Comparison of ENCODE assay signal across 2 fruit fly cellular contexts in genomic region chr3L:6312029-6312623, dm6.
TF ChIP-seq lines count a peak whose summit lies in the region.

No protein-coding gene starts in this region.

TF ChIP-seq in whole organism, embryonic, 481 proteins besides CTCF, POLR2A, EP300 and RAD21 (continued from another document):
- TF ChIP-seq lola (GFP tag; optimal IDR thresholded peaks at IDR 0.05; lab: Kevin White, UChicago) (peak in 1 of 3 experiments; percentile 33), MESR4 (GFP tag; optimal IDR thresholded peaks at IDR 0.05; lab: Kevin White, UChicago) (no peak), CG15696 (tag; optimal IDR thresholded peaks at IDR 0.05; lab: Kevin White, UChicago) (peak; percentile 66), CG6813 (GFP tag; optimal IDR thresholded peaks at IDR 0.05; lab: Kevin White, UChicago) (peak; percentile 9), CG18262 (tag; optimal IDR thresholded peaks at IDR 0.05; lab: Kevin White, UChicago) (peak; percentile 27), Ets65A (GFP tag; lab: Kevin White, UChicago) (peak; percentile 15), CG2712 (tag; optimal IDR thresholded peaks at IDR 0.05; lab: Kevin White, UChicago) (peak; percentile 23), Rx (GFP tag; IDR thresholded peaks at IDR 0.05; lab: Robert Waterston, UW) (no peak), CG17612 (GFP tag; IDR thresholded peaks at IDR 0.05; lab: Robert Waterston, UW) (no peak)
TF ChIP-seq in whole organism, embryonic: peak in this region for 23.

TF ChIP-seq in whole organism, prepupa, 60 proteins besides CTCF, POLR2A, EP300 and RAD21 (continued from another document):
- peak; percentile 85 for TF ChIP-seq svp (GFP tag; lab: Kevin White, UChicago)
- TF ChIP-seq CG6792 (GFP tag; optimal IDR thresholded peaks at IDR 0.05; lab: Kevin White, UChicago) = no peak
- peak; percentile 26 for TF ChIP-seq CG32006 (GFP tag; optimal IDR thresholded peaks at IDR 0.05; lab: Kevin White, UChicago)
- no peak for TF ChIP-seq CG11902 (GFP tag; optimal IDR thresholded peaks at IDR 0.05; lab: Kevin White, UChicago)
- peak; percentile 21 for TF ChIP-seq pdm3 (GFP tag; optimal IDR thresholded peaks at IDR 0.05; lab: Kevin White, UChicago)
- TF ChIP-seq Met (GFP tag; optimal IDR thresholded peaks at IDR 0.05; lab: Kevin White, UChicago) = peak; percentile 7
- TF ChIP-seq CG31627 (GFP tag; optimal IDR thresholded peaks at IDR 0.05; lab: Kevin White, UChicago) = no peak
- peak; percentile 33 for TF ChIP-seq esn (GFP tag; optimal IDR thresholded peaks at IDR 0.05; lab: Kevin White, UChicago)
- TF ChIP-seq CG8632 (GFP tag; optimal IDR thresholded peaks at IDR 0.05; lab: Kevin White, UChicago) = no peak
- no peak for TF ChIP-seq eg (GFP tag; IDR thresholded peaks at IDR 0.05; lab: Robert Waterston, UW)
- TF ChIP-seq CG10669 (GFP tag; optimal IDR thresholded peaks at IDR 0.05; lab: Kevin White, UChicago) = peak; percentile 35
- no peak for TF ChIP-seq CG1621 (tag; optimal IDR thresholded peaks at IDR 0.05; lab: Kevin White, UChicago)
- TF ChIP-seq ss (GFP tag; optimal IDR thresholded peaks at IDR 0.05; lab: Kevin White, UChicago) = no peak
- no peak for TF ChIP-seq Sox102F (GFP tag; optimal IDR thresholded peaks at IDR 0.05; lab: Kevin White, UChicago)
- no peak for TF ChIP-seq Eip93F (GFP tag; optimal IDR thresholded peaks at IDR 0.05; lab: Kevin White, UChicago)
- TF ChIP-seq topi (GFP tag; optimal IDR thresholded peaks at IDR 0.05; lab: Kevin White, UChicago) = peak; percentile 63
- peak; percentile 41 for TF ChIP-seq cyc (GFP tag; optimal IDR thresholded peaks at IDR 0.05; lab: Kevin White, UChicago)
- TF ChIP-seq CG6163 (GFP tag; IDR thresholded peaks at IDR 0.05; lab: Robert Waterston, UW) = 0 out of 3 replicates have a peak, but pooled peaks have one; percentile 26
- peak; percentile 3 for TF ChIP-seq OdsH (GFP tag; optimal IDR thresholded peaks at IDR 0.05; lab: Kevin White, UChicago)
- peak; percentile 46 for TF ChIP-seq CG3919 (GFP tag; optimal IDR thresholded peaks at IDR 0.05; lab: Kevin White, UChicago)
- TF ChIP-seq lz (GFP tag; optimal IDR thresholded peaks at IDR 0.05; lab: Kevin White, UChicago) = no peak
- no peak for TF ChIP-seq Sox14 (GFP tag; optimal IDR thresholded peaks at IDR 0.05; lab: Kevin White, UChicago)
- no peak for TF ChIP-seq Hr39 (GFP tag; optimal IDR thresholded peaks at IDR 0.05; lab: Kevin White, UChicago)
- TF ChIP-seq fd59A (GFP tag; optimal IDR thresholded peaks at IDR 0.05; lab: Kevin White, UChicago) = no peak
- peak; percentile 29 for TF ChIP-seq CG10631 (GFP tag; optimal IDR thresholded peaks at IDR 0.05; lab: Kevin White, UChicago)
- no peak for TF ChIP-seq Hr4 (GFP tag; optimal IDR thresholded peaks at IDR 0.05; lab: Kevin White, UChicago)
- no peak for TF ChIP-seq dac (GFP tag; optimal IDR thresholded peaks at IDR 0.05; lab: Kevin White, UChicago)
- peak; percentile 20 for TF ChIP-seq dsx (GFP tag; optimal IDR thresholded peaks at IDR 0.05; lab: Kevin White, UChicago; ENCODE audit: poor library complexity, severe bottlenecking)
- TF ChIP-seq CG3032 (tag; optimal IDR thresholded peaks at IDR 0.05; lab: Kevin White, UChicago) = peak; percentile 3
- no peak for TF ChIP-seq CG34406 (GFP tag; optimal IDR thresholded peaks at IDR 0.05; lab: Kevin White, UChicago)
- peak; percentile 30 for TF ChIP-seq CG11762 (GFP tag; optimal IDR thresholded peaks at IDR 0.05; lab: Kevin White, UChicago; ENCODE audit: insufficient read depth)
- TF ChIP-seq net (GFP tag; optimal IDR thresholded peaks at IDR 0.05; lab: Kevin White, UChicago) = no peak
- TF ChIP-seq Ets21C (GFP tag; optimal IDR thresholded peaks at IDR 0.05; lab: Kevin White, UChicago) = no peak
- no peak for TF ChIP-seq salr (GFP tag; optimal IDR thresholded peaks at IDR 0.05; lab: Kevin White, UChicago)
